Fruit fly (Drosophila melanogaster) whole organism, embryonic: ENCODE measurements around the gene CG18577.

Experiments used
- Atf3 ChIP-seq: fragments of 200-800 bp; sonication (Bioruptor generic); optimal IDR thresholded peaks from 3 replicates; lab custom pipeline; 2016; ENCODE audit warnings: missing biosample characterization, missing genetic modification characterization
- B-H1 ChIP-seq: fragments of 200-800 bp; sonication (Bioruptor generic); IDR thresholded peaks from 3 replicates; pipeline ENCODE4 v1.3.6; 2022; ENCODE audit warnings: missing biosample characterization, missing genetic modification characterization
- CG10431 ChIP-seq: fragments of 200-800 bp; sonication (Bioruptor generic); optimal IDR thresholded peaks from 3 replicates; lab custom pipeline; 2018; ENCODE audit warnings: missing biosample characterization, mild to moderate bottlenecking, missing genetic modification characterization
- CG10959 ChIP-seq: fragments of 200-800 bp; sonication (Bioruptor generic); IDR thresholded peaks from 2 replicates; pipeline ENCODE4 v1.3.6; 2022; ENCODE audit warnings: missing biosample characterization, missing genetic modification characterization
- CG11247 ChIP-seq: fragments of 200-800 bp; sonication (Bioruptor generic); IDR thresholded peaks from 2 replicates; pipeline ENCODE4 v1.3.6; 2022; ENCODE audit warnings: missing biosample characterization, missing genetic modification characterization
- CG12659 ChIP-seq: fragments of 200-800 bp; sonication (Bioruptor generic); optimal IDR thresholded peaks from 3 replicates; lab custom pipeline; 2017; ENCODE audit warnings: mild to moderate bottlenecking, missing biosample characterization, missing genetic modification reagents, missing genetic modification characterization
- CG12744 ChIP-seq: fragments of 200-800 bp; sonication (Bioruptor generic); optimal IDR thresholded peaks from 2 replicates; lab custom pipeline; 2016; ENCODE audit warnings: missing biosample characterization, missing genetic modification characterization
- CG14860 ChIP-seq: fragments of 200-800 bp; sonication (Bioruptor generic); IDR thresholded peaks from 3 replicates; pipeline ENCODE4 v1.3.6; 2022; ENCODE audit warnings: missing biosample characterization, missing genetic modification characterization; ENCODE audit not compliant: partially characterized antibody
- CG15514 ChIP-seq: fragments of 200-800 bp; sonication (Bioruptor generic); optimal IDR thresholded peaks from 3 replicates; lab custom pipeline; 2017; ENCODE audit warnings: missing biosample characterization, missing genetic modification characterization, mild to moderate bottlenecking, moderate library complexity, missing genetic modification reagents
- CG17612 ChIP-seq: fragments of 200-800 bp; sonication (Bioruptor generic); IDR thresholded peaks from 2 replicates; pipeline ENCODE4 v1.3.6; 2022; ENCODE audit warnings: missing biosample characterization, missing genetic modification characterization
- CG2889 ChIP-seq: fragments of 200-800 bp; sonication (Bioruptor generic); IDR thresholded peaks from 3 replicates; pipeline ENCODE4 v1.3.6; 2022; ENCODE audit warnings: missing biosample characterization, missing genetic modification characterization
- CG30403 ChIP-seq: fragments of 200-800 bp; sonication (Bioruptor generic); optimal IDR thresholded peaks from 3 replicates; lab custom pipeline; 2016; ENCODE audit warnings: missing biosample characterization, missing genetic modification characterization
- CG34422 ChIP-seq: fragments of 200-800 bp; sonication (Bioruptor generic); IDR thresholded peaks from 3 replicates; pipeline ENCODE4 v1.3.6; 2022; ENCODE audit warnings: missing biosample characterization, missing genetic modification characterization
- CG4730 ChIP-seq: fragments of 200-800 bp; sonication (Bioruptor generic); IDR thresholded peaks from 2 replicates; pipeline ENCODE4 v1.3.6; 2022; ENCODE audit warnings: missing biosample characterization, missing genetic modification characterization
- CG7357 ChIP-seq: fragments of 200-800 bp; sonication (Bioruptor generic); IDR thresholded peaks from 3 replicates; pipeline ENCODE4 v1.3.6; 2022; ENCODE audit warnings: missing biosample characterization, missing genetic modification characterization
- CG8944 ChIP-seq: fragments of 200-800 bp; sonication (Bioruptor generic); optimal IDR thresholded peaks from 3 replicates; lab custom pipeline; 2016; ENCODE audit warnings: missing biosample characterization, missing genetic modification characterization
- CG9727 ChIP-seq: fragments of 200-800 bp; sonication (Bioruptor generic); optimal IDR thresholded peaks from 3 replicates; lab custom pipeline; 2017; ENCODE audit warnings: missing biosample characterization, mild to moderate bottlenecking, missing genetic modification characterization
- CG9817 ChIP-seq: fragments of 200-800 bp; sonication (Bioruptor generic); optimal IDR thresholded peaks from 2 replicates; lab custom pipeline; 2018; ENCODE audit warnings: missing biosample characterization, mild to moderate bottlenecking, missing genetic modification characterization, moderate library complexity
- Chrac-16 ChIP-seq: fragments of 200-800 bp; sonication (Bioruptor generic); optimal IDR thresholded peaks from 3 replicates; lab custom pipeline; 2016; ENCODE audit warnings: missing biosample characterization, missing genetic modification characterization
- Fer3 ChIP-seq: fragments of 200-800 bp; sonication (Bioruptor generic); optimal IDR thresholded peaks from 2 replicates; lab custom pipeline; 2018; ENCODE audit warnings: missing biosample characterization, mild to moderate bottlenecking, missing genetic modification characterization, moderate library complexity
- HLH54F ChIP-seq: fragments of 200-800 bp; sonication (Bioruptor generic); optimal IDR thresholded peaks from 3 replicates; lab custom pipeline; 2016; ENCODE audit warnings: missing biosample characterization, missing genetic modification characterization
- Mes4 ChIP-seq: fragments of 200-800 bp; sonication (Bioruptor generic); optimal IDR thresholded peaks from 2 replicates; lab custom pipeline; 2016; ENCODE audit warnings: missing biosample characterization, missing genetic modification characterization
- NFAT ChIP-seq: fragments of 200-800 bp; sonication (Bioruptor generic); IDR thresholded peaks from 2 replicates; pipeline ENCODE4 v1.3.6; 2022; ENCODE audit warnings: missing biosample characterization, missing genetic modification characterization
- PHDP ChIP-seq: fragments of 200-800 bp; sonication (Bioruptor generic); optimal IDR thresholded peaks from 3 replicates; lab custom pipeline; 2018; ENCODE audit warnings: missing biosample characterization, mild to moderate bottlenecking, missing genetic modification characterization, moderate library complexity
- Pdp1 ChIP-seq, 2 experiments: fragments of 200-800 bp; sonication (Bioruptor generic); optimal IDR thresholded peaks; 3 replicates each; lab custom pipeline; 2016; ENCODE audit warnings: missing biosample characterization in 2 of 2, missing genetic modification characterization in 2 of 2, mild to moderate bottlenecking in 1 of 2, moderate library complexity in 1 of 2
- Ssrp ChIP-seq: fragments of 200-800 bp; sonication (Bioruptor generic); optimal IDR thresholded peaks from 2 replicates; lab custom pipeline; 2018; ENCODE audit warnings: missing biosample characterization, mild to moderate bottlenecking, missing genetic modification characterization, moderate library complexity
- ac ChIP-seq: fragments of 200-800 bp; sonication (Bioruptor generic); optimal IDR thresholded peaks from 3 replicates; lab custom pipeline; 2017; ENCODE audit warnings: missing biosample characterization, mild to moderate bottlenecking, missing genetic modification characterization
- amos ChIP-seq: fragments of 200-800 bp; sonication (Bioruptor generic); IDR thresholded peaks from 2 replicates; pipeline ENCODE4 v1.3.6; 2022; ENCODE audit warnings: missing biosample characterization, missing genetic modification characterization; ENCODE audit not compliant: partially characterized antibody
- ap ChIP-seq: fragments of 200-800 bp; sonication (Bioruptor generic); IDR thresholded peaks from 2 replicates; pipeline ENCODE4 v1.3.6; 2022; ENCODE audit warnings: missing biosample characterization, missing genetic modification characterization
- bowl ChIP-seq: fragments of 200-800 bp; sonication (Bioruptor generic); IDR thresholded peaks from 2 replicates; pipeline ENCODE4 v1.3.6; 2022; ENCODE audit warnings: missing biosample characterization, missing genetic modification characterization
- caup ChIP-seq: fragments of 200-800 bp; sonication (Bioruptor generic); optimal IDR thresholded peaks from 3 replicates; lab custom pipeline; 2017; ENCODE audit warnings: missing biosample characterization, mild to moderate bottlenecking, missing genetic modification characterization, moderate library complexity; ENCODE audit not compliant: severe bottlenecking
- chm ChIP-seq: fragments of 200-800 bp; sonication (Bioruptor generic); IDR thresholded peaks from 2 replicates; pipeline ENCODE4 v1.3.6; 2022; ENCODE audit warnings: missing biosample characterization, missing genetic modification characterization
- ci ChIP-seq: fragments of 200-800 bp; sonication (Bioruptor generic); IDR thresholded peaks from 3 replicates; pipeline ENCODE4 v1.3.6; 2022; ENCODE audit warnings: missing biosample characterization, missing genetic modification characterization
- croc ChIP-seq: fragments of 200-800 bp; sonication (Bioruptor generic); conservative IDR thresholded peaks from 3 replicates; pipeline ENCODE4 v1.3.6; 2022; ENCODE audit warnings: missing biosample characterization, missing genetic modification characterization
- eve ChIP-seq, 2 experiments: fragments of >200 bp; optimal IDR thresholded peaks; 2 replicates each; lab custom pipeline; 2017; ENCODE audit warnings: missing biosample characterization in 2 of 2, missing genetic modification characterization in 2 of 2
- gcm2 ChIP-seq: fragments of 200-800 bp; sonication (Bioruptor generic); optimal IDR thresholded peaks from 2 replicates; lab custom pipeline; 2016; ENCODE audit warnings: missing biosample characterization, missing genetic modification characterization
- insv ChIP-seq, 2 experiments: fragments of 200-800 bp; sonication (Bioruptor generic); optimal IDR thresholded peaks; 3 replicates each; lab custom pipeline; 2016 to 2018; ENCODE audit warnings: missing biosample characterization in 2 of 2, missing genetic modification characterization in 2 of 2
- kni ChIP-seq: fragments of 200-800 bp; sonication (Bioruptor generic); optimal IDR thresholded peaks from 3 replicates; lab custom pipeline; 2017; ENCODE audit warnings: mild to moderate bottlenecking, missing biosample characterization, missing genetic modification reagents, missing genetic modification characterization
- lbe ChIP-seq: fragments of 200-800 bp; sonication (Bioruptor generic); optimal IDR thresholded peaks from 2 replicates; lab custom pipeline; 2016; ENCODE audit warnings: missing biosample characterization, mild to moderate bottlenecking, missing genetic modification characterization
- luna ChIP-seq: fragments of 200-800 bp; sonication (Bioruptor generic); optimal IDR thresholded peaks from 2 replicates; lab custom pipeline; 2016; ENCODE audit warnings: missing biosample characterization, missing genetic modification characterization
- mirr ChIP-seq: fragments of 200-800 bp; sonication (Bioruptor generic); optimal IDR thresholded peaks from 3 replicates; lab custom pipeline; 2018; ENCODE audit warnings: missing biosample characterization, mild to moderate bottlenecking, missing genetic modification characterization
- p53 ChIP-seq: fragments of 200-800 bp; sonication (Bioruptor generic); optimal IDR thresholded peaks from 2 replicates; lab custom pipeline; 2016; ENCODE audit warnings: missing biosample characterization, missing genetic modification characterization
- pho ChIP-seq: fragments of 200-800 bp; sonication (Bioruptor generic); optimal IDR thresholded peaks from 2 replicates; lab custom pipeline; 2016; ENCODE audit warnings: missing biosample characterization, missing genetic modification characterization
- phol ChIP-seq: fragments of 200-800 bp; sonication (Bioruptor generic); optimal IDR thresholded peaks from 3 replicates; lab custom pipeline; 2018; ENCODE audit warnings: missing biosample characterization, mild to moderate bottlenecking, missing genetic modification characterization, moderate library complexity
- pnt ChIP-seq: fragments of 200-800 bp; sonication (Bioruptor generic); optimal IDR thresholded peaks from 3 replicates; lab custom pipeline; 2016; ENCODE audit warnings: missing biosample characterization, missing genetic modification characterization
- pzg ChIP-seq: fragments of 200-800 bp; sonication (Bioruptor generic); optimal IDR thresholded peaks from 3 replicates; lab custom pipeline; 2018; ENCODE audit warnings: missing biosample characterization, mild to moderate bottlenecking, missing genetic modification characterization, moderate library complexity
- sisA ChIP-seq: fragments of 200-800 bp; sonication (Bioruptor generic); IDR thresholded peaks from 2 replicates; pipeline ENCODE4 v1.3.6; 2022; ENCODE audit warnings: missing biosample characterization, missing genetic modification characterization
- tgo ChIP-seq: fragments of 200-800 bp; sonication (Bioruptor generic); IDR thresholded peaks from 3 replicates; pipeline ENCODE4 v1.3.6; 2022; ENCODE audit warnings: missing biosample characterization, missing genetic modification characterization
- tna ChIP-seq: fragments of 200-800 bp; sonication (Bioruptor generic); IDR thresholded peaks from 2 replicates; pipeline ENCODE4 v1.3.6; 2022; ENCODE audit warnings: missing biosample characterization, missing genetic modification characterization; ENCODE audit not compliant: partially characterized antibody
- tx ChIP-seq: fragments of 200-800 bp; sonication (Bioruptor generic); optimal IDR thresholded peaks from 2 replicates; lab custom pipeline; 2016; ENCODE audit warnings: missing biosample characterization, missing genetic modification characterization

CG18577 gene

DNA sequence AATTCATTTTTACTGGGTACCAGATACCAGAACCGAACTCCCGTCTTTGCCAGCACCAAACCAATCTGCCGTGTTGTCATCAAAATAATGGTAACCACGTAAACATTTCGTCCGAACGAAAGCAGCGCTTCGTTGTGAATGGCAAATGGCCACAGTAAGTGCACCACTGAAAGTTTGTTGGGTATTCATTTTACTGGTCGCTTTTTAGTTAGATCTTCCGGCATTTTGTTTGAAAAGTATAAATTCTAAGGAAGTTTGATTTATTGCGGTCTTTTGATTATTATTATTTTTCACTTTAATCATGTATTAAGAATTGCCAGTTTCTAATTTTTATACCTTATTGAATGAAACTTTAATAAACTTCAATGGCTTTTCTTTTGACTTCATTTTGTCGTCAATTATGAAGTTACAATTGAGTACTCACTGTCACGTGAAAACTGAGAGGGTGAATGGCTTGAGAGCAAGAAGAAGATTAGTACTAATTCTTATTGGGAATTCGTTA lies 18.6 kb downstream of the CG18577 start, which contains the start of gene ZnT86D (continued):
- 0 out of 3 replicates have a peak, but pooled peaks have one; percentile 55 for TF ChIP-seq ci (GFP tag; lab: Robert Waterston, UW)
- peak; percentile 45 for TF ChIP-seq tx (GFP tag; lab: Kevin White, UChicago)
- peak; percentile 1 for TF ChIP-seq CG12744
- peak; percentile 10 for TF ChIP-seq mirr
- peak; percentile 64 for TF ChIP-seq kni
- no peak for TF ChIP-seq gcm2 (GFP tag; lab: Kevin White, UChicago)
- TF ChIP-seq HLH54F (GFP tag; lab: Kevin White, UChicago): peak; percentile 75
- no peak for TF ChIP-seq CG14860 (GFP tag; lab: Robert Waterston, UW)
- TF ChIP-seq lbe (GFP tag; lab: Kevin White, UChicago): peak; percentile 11
- no peak for TF ChIP-seq ap (GFP tag; lab: Robert Waterston, UW)
- no peak for TF ChIP-seq ac
- peak; percentile 64 for TF ChIP-seq CG9817 (tag; lab: Kevin White, UChicago)
- peak; percentile 39 for TF ChIP-seq Atf3 (GFP tag; lab: Kevin White, UChicago)
- TF ChIP-seq CG17612 (GFP tag; lab: Robert Waterston, UW): no peak
- peak; percentile 59 for TF ChIP-seq CG30403 (GFP tag; lab: Kevin White, UChicago)
- no peak for TF ChIP-seq CG10431
- TF ChIP-seq CG11247 (GFP tag; lab: Robert Waterston, UW): no peak
- TF ChIP-seq CG2889 (GFP tag; lab: Robert Waterston, UW): no peak
- peak; percentile 23; the same call in 1 of the 3 replicates for TF ChIP-seq tgo
- TF ChIP-seq bowl: no peak
- TF ChIP-seq Chrac-16 (GFP tag; lab: Kevin White, UChicago): peak; percentile 33
- peak; percentile 53 to 91 for TF ChIP-seq insv (GFP tag; optimal IDR thresholded peaks at IDR 0.05; lab: Kevin White, UChicago)
- TF ChIP-seq CG10959 (GFP tag; lab: Robert Waterston, UW): no peak
- no peak for TF ChIP-seq tna (GFP tag; lab: Robert Waterston, UW)
- TF ChIP-seq CG9727 (GFP tag; lab: Kevin White, UChicago): peak; percentile 55
- no peak for TF ChIP-seq chm
- peak; percentile 79 for TF ChIP-seq pho
- TF ChIP-seq pnt (GFP tag; lab: Kevin White, UChicago): peak; percentile 22
- TF ChIP-seq sisA: peak; percentile 35; the same call in 1 of the 2 replicates
- peak; percentile 50 for TF ChIP-seq caup (GFP tag; lab: Kevin White, UChicago)
- peak; percentile 84 for TF ChIP-seq CG12659 (GFP tag; lab: Kevin White, UChicago)
- TF ChIP-seq croc (GFP tag; lab: Robert Waterston, UW): 0 out of 3 replicates have a peak, but pooled peaks have one; percentile 33
- TF ChIP-seq B-H1 (GFP tag; lab: Robert Waterston, UW): no peak
- TF ChIP-seq eve (GFP tag; optimal IDR thresholded peaks at IDR 0.05; lab: Kevin White, UChicago): no peak
- no peak for TF ChIP-seq CG4730
- peak; percentile 48 to 49 for TF ChIP-seq Pdp1 (GFP tag; optimal IDR thresholded peaks at IDR 0.05; lab: Kevin White, UChicago)
- TF ChIP-seq CG8944 (GFP tag; lab: Kevin White, UChicago): peak; percentile 4
- TF ChIP-seq amos: no peak; the same call in 1 of the 2 replicates
- peak; percentile 69 for TF ChIP-seq PHDP
- TF ChIP-seq CG7357 (GFP tag; lab: Robert Waterston, UW): peak; percentile 24; the same call in 1 of the 3 replicates
- TF ChIP-seq CG15514 (GFP tag; lab: Kevin White, UChicago): peak; percentile 61
- no peak for TF ChIP-seq luna (GFP tag; lab: Kevin White, UChicago)
- TF ChIP-seq Ssrp: peak; percentile 36
- TF ChIP-seq pzg: peak; percentile 64
- peak; percentile 60; the same call in 2 of the 3 replicates for TF ChIP-seq CG34422 (GFP tag; lab: Robert Waterston, UW)
- TF ChIP-seq p53: no peak
- TF ChIP-seq Mes4 (GFP tag; lab: Kevin White, UChicago): peak; percentile 26
- TF ChIP-seq phol: peak; percentile 87
- TF ChIP-seq Fer3 (tag; lab: Kevin White, UChicago): peak; percentile 70
- TF ChIP-seq NFAT: no peak
